Worm (Caenorhabditis elegans) whole organism, early embryonic: ENCODE measurements around the gene ddi-1.
"Not testable (repeated sequence)": the region's sequence is repeated elsewhere in the genome, so short reads cannot be mapped to it uniquely, and the experiment has no call there.

Source experiments
- B0310.2 ChIP-seq: sonication (generic microtip); optimal IDR thresholded peaks from 2 replicates; lab custom pipeline; 2016; ENCODE audit warnings: mild to moderate bottlenecking, missing genetic modification characterization, missing compliant biosample characterization
- F13C5.2 ChIP-seq: sonication (generic microtip); optimal IDR thresholded peaks from 2 replicates; lab custom pipeline; 2017; ENCODE audit warnings: mild to moderate bottlenecking, missing genetic modification characterization, inconsistent platforms, missing compliant biosample characterization
- ama-1 ChIP-seq: fragments of 150-350 bp; optimal IDR thresholded peaks from 2 replicates; lab custom pipeline; 2014
- flt-1 ChIP-seq: fragments of 200-800 bp; sonication (Bioruptor generic); IDR thresholded peaks from 2 replicates; pipeline ENCODE4 v1.3.6; 2022; ENCODE audit warnings: missing genetic modification characterization, missing compliant biosample characterization
- hmbx-1 ChIP-seq: sonication (generic microtip); optimal IDR thresholded peaks from 2 replicates; lab custom pipeline; 2016; ENCODE audit warnings: mild to moderate bottlenecking, missing genetic modification characterization, missing compliant biosample characterization
- hmg-4 ChIP-seq: fragments of 200-800 bp; sonication (Bioruptor generic); optimal IDR thresholded peaks from 2 replicates; lab custom pipeline; 2018; ENCODE audit warnings: mild to moderate bottlenecking, missing genetic modification characterization, missing compliant biosample characterization
- tra-4 ChIP-seq: sonication (generic microtip); optimal IDR thresholded peaks from 2 replicates; lab custom pipeline; 2017; ENCODE audit warnings: missing genetic modification characterization, missing compliant biosample characterization

DNA sequence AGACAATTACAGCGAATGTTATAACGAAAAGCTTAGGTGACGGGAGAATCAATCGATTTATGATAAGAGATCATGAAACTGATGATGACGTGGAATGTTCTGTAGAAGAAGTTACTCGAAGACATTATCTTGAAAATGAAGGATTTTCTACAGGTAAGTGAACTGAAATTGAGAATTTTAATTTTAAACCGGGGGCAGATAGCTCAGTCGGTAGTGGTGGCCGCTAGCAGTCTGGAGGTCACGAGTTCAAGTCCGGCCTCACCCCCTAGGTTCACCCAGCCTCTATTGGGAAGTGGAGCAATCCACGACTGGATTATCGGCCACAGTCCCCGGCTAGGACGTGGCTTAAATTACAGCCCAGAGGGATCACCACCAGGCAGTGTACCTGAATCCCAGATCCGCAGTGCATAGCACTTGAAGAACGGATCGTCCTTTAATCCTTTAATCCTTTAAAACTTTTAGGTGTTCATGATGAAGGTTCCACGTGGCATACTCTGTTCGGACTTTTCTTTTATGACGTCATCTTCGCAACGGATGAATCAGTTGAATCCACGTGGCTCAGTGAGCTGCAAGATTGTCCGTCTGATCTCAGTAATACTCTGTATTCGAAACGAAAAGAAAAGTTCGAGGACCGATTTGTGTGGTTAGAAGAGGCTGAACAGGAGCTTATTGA, 28.8 kb downstream of the ddi-1 start:
- TF ChIP-seq hmbx-1 (tag; lab: Kevin White, UChicago); hmg-4 (GFP tag; lab: Kevin White, UChicago); flt-1; tra-4; B0310.2 (tag; lab: Kevin White, UChicago); F13C5.2 (tag; lab: Kevin White, UChicago); ama-1 (lab: Kevin White, UChicago): not testable (repeated sequence)
